Fruit fly (Drosophila melanogaster): ENCODE results near the gene wake.

Gene wake

DNA sequence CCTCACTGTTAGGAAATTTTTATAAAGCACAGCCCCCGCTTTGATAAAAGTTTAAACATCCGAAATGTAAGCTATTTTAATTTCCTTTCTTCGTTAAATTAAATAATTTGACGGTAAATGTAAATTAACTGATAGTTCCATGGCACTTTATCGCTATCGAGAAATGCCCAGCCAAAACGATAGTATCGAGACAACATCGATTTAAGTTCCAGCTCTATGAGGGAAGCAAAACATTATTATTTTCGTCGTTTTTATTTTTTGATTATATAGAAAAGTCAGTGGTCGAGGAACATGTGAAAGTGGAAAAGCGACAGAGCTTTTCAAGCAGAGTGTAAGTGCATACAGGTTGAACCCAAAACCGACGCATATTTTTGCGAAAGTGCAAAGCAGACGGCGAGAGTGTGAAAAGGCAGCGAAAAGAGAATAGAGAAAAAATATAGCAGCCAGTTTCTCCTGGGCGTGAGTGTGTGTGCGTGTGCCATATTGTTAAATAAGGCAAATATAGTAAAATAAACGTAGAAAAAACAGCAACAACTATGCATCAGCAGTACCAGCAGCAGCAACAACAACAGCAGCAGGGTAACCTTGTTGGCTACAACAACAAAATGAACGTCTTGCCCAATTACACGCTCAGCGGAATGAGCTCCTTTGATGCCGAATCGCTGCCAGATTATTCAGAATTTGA lies 87.3 kb downstream of the wake start, which contains the start of gene CG45049 (continued):
- TF ChIP-seq CG2199 (GFP tag; IDR thresholded peaks at IDR 0.05) (0 out of 3 replicates have a peak, but pooled peaks have one; percentile 10), kni (GFP tag; optimal IDR thresholded peaks at IDR 0.05) (peak; percentile 40), sr (GFP tag; IDR thresholded peaks at IDR 0.05) (peak; percentile 35; the same call in 1 of the 3 replicates), CG7745 (tag; optimal IDR thresholded peaks at IDR 0.05) (no peak), NC2α (GFP tag; optimal IDR thresholded peaks at IDR 0.05) (no peak), Poxn (GFP tag; IDR thresholded peaks at IDR 0.05) (no peak), gcm2 (GFP tag; optimal IDR thresholded peaks at IDR 0.05) (no peak), peb (GFP tag; IDR thresholded peaks at IDR 0.05) (no peak), Hsf (GFP tag; optimal IDR thresholded peaks at IDR 0.05) (no peak), Doc3 (GFP tag; IDR thresholded peaks at IDR 0.05; ENCODE audit: partially characterized antibody) (peak; percentile 81), cas (GFP tag; IDR thresholded peaks at IDR 0.05) (no peak), pfk (GFP tag; optimal IDR thresholded peaks at IDR 0.05) (no peak), H2.0 (GFP tag; IDR thresholded peaks at IDR 0.05) (no peak), fd3F (GFP tag; optimal IDR thresholded peaks at IDR 0.05) (no peak), Lim3 (GFP tag; IDR thresholded peaks at IDR 0.05) (no peak), wek (GFP tag; optimal IDR thresholded peaks at IDR 0.05) (no peak), Six4 (GFP tag; optimal IDR thresholded peaks at IDR 0.05) (no peak), CG8924 (tag; optimal IDR thresholded peaks at IDR 0.05) (no peak), CG5245 (GFP tag; optimal IDR thresholded peaks at IDR 0.05) (no peak), CG32772 (GFP tag; IDR thresholded peaks at IDR 0.05) (no peak), CG17361 (GFP tag; IDR thresholded peaks at IDR 0.05) (peak; percentile 31; the same call in 1 of the 3 replicates), Rfx (GFP tag; IDR thresholded peaks at IDR 0.05) (no peak), CG9876 (GFP tag; optimal IDR thresholded peaks at IDR 0.05) (no peak), zfh1 (GFP tag; IDR thresholded peaks at IDR 0.05) (no peak), sna (GFP tag; IDR thresholded peaks at IDR 0.05; ENCODE audit: partially characterized antibody) (peak; percentile 65), insv (GFP tag; optimal IDR thresholded peaks at IDR 0.05) (no peak), HLHmδ (GFP tag; optimal IDR thresholded peaks at IDR 0.05) (no peak), CG10959 (GFP tag; IDR thresholded peaks at IDR 0.05) (no peak), CG10654 (GFP tag; optimal IDR thresholded peaks at IDR 0.05) (no peak), exex (tag; optimal IDR thresholded peaks at IDR 0.05) (no peak), wdn (GFP tag; IDR thresholded peaks at IDR 0.05) (no peak), row (GFP tag; IDR thresholded peaks at IDR 0.05) (peak; percentile 66), Blimp-1 (GFP tag; optimal IDR thresholded peaks at IDR 0.05) (no peak), chm (GFP tag; IDR thresholded peaks at IDR 0.05) (no peak), Fer1 (GFP tag; optimal IDR thresholded peaks at IDR 0.05) (no peak), CG2129 (GFP tag; IDR thresholded peaks at IDR 0.05; ENCODE audit: partially characterized antibody) (peak; percentile 67), CG15479 (GFP tag; optimal IDR thresholded peaks at IDR 0.05) (no peak), B-H1 (GFP tag; IDR thresholded peaks at IDR 0.05) (no peak), scrt (GFP tag; optimal IDR thresholded peaks at IDR 0.05) (no peak), CG6791 (GFP tag; IDR thresholded peaks at IDR 0.05; ENCODE audit: partially characterized antibody) (peak; percentile 95), Scr (GFP tag; IDR thresholded peaks at IDR 0.05; ENCODE audit: partially characterized antibody) (peak; percentile 92), Aef1 (GFP tag; IDR thresholded peaks at IDR 0.05) (peak; percentile 29; the same call in 2 of the 3 replicates), amos (GFP tag; IDR thresholded peaks at IDR 0.05; ENCODE audit: partially characterized antibody) (peak; percentile 96), her (GFP tag; optimal IDR thresholded peaks at IDR 0.05) (no peak), HLH3B (GFP tag; IDR thresholded peaks at IDR 0.05) (no peak), Deaf1 (tag; optimal IDR thresholded peaks at IDR 0.05) (no peak), wor (GFP tag; IDR thresholded peaks at IDR 0.05) (no peak), Pdp1 (GFP tag; optimal IDR thresholded peaks at IDR 0.05) (peak in 1 of 2 experiments; percentile 12), Nf-YA (GFP tag; IDR thresholded peaks at IDR 0.05) (no peak), zfh2 (GFP tag; optimal IDR thresholded peaks at IDR 0.05) (peak; percentile 10)
